Fruit fly (Drosophila melanogaster) whole organism, wandering third instar larva: ENCODE measurements around the gene CG43093.

Experiments
- Dfd ChIP-seq: fragments of >200 bp; optimal IDR thresholded peaks from 2 replicates; lab custom pipeline; 2017; ENCODE audit warnings: missing biosample characterization, missing genetic modification characterization
- Myc ChIP-seq: fragments of >200 bp; optimal IDR thresholded peaks from 2 replicates; lab custom pipeline; 2017
- h ChIP-seq: fragments of 200-800 bp; sonication (Bioruptor generic); optimal IDR thresholded peaks from 3 replicates; lab custom pipeline; 2016; ENCODE audit warnings: missing biosample characterization, mild to moderate bottlenecking, missing genetic modification characterization
- sv ChIP-seq: fragments of 200-800 bp; sonication (Bioruptor generic); optimal IDR thresholded peaks from 3 replicates; lab custom pipeline; 2016; ENCODE audit warnings: missing biosample characterization, missing genetic modification characterization

dm6 chr3R:22810277-22810676 is 40.2 kb upstream of the CG43093 start:
- TF ChIP-seq sv: no peak
- TF ChIP-seq h (GFP tag; lab: Kevin White, UChicago): no peak
- TF ChIP-seq Dfd (GFP tag; lab: Kevin White, UChicago): no peak
- TF ChIP-seq Myc (lab: Kevin White, UChicago): no peak
